Fruit fly (Drosophila melanogaster) whole organism: ENCODE data around the gene CG33306.

ENCODE experiments used
- CG8478 ChIP-seq: fragments of >200 bp; optimal IDR thresholded peaks from 2 replicates; lab custom pipeline; 2018; ENCODE audit warnings: inconsistent platforms
- Dll ChIP-seq: fragments of >200 bp; optimal IDR thresholded peaks from 2 replicates; lab custom pipeline; 2017
- EcR ChIP-seq, 2 experiments: fragments of >200 bp; optimal IDR thresholded peaks; 2 replicates each; lab custom pipeline; 2017; ENCODE audit warnings: missing biosample characterization in 2 of 2, missing genetic modification characterization in 2 of 2, missing genetic modification reagents in 2 of 2
- pan ChIP-seq: fragments of >200 bp; optimal IDR thresholded peaks from 2 replicates; lab custom pipeline; 2017
- psq ChIP-seq: fragments of >200 bp; optimal IDR thresholded peaks from 2 replicates; lab custom pipeline; 2017
- usp ChIP-seq: fragments of >200 bp; optimal IDR thresholded peaks from 2 replicates; lab custom pipeline; 2017; ENCODE audit warnings: missing biosample characterization, missing genetic modification characterization, mixed read lengths

DNA sequence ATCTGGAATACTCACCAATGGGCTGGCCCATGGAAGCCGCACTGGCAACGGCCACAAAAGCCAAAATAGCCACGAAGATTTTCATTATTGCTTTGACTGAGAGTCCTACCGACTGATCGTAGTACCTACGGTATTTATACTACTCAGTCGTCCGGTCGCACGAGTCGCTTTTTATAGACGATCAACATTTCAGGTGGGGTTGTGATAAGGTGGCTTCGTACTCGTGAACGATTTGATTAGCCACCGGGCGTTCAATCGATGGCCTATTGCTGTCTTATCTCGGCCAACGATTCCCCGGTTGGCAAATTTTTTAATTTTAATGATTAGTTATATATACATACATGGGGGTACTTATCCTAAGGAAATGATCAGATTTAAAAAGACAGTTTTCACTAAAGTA lies 1.6 kb upstream of the CG33306 start, which contains the start of gene CG8997:
- no peak for TF ChIP-seq psq (lab: Kevin White, UChicago)
- no peak for TF ChIP-seq CG8478 (lab: Kevin White, UChicago)
- no peak for TF ChIP-seq pan (lab: Kevin White, UChicago)
- no peak for TF ChIP-seq EcR (GFP tag; optimal IDR thresholded peaks at IDR 0.05; lab: Kevin White, UChicago)
- TF ChIP-seq Dll (lab: Kevin White, UChicago) = no peak
- no peak for TF ChIP-seq usp (GFP tag; lab: Kevin White, UChicago)
